Worm (Caenorhabditis elegans) whole organism, midembryonic: Measurements from ENCODE around the gene ZK938.1.

Experiments
- T22C8.4 ChIP-seq: fragments of 200-800 bp; sonication (Bioruptor generic); IDR thresholded peaks from 2 replicates; pipeline ENCODE4 v1.3.6; 2022; ENCODE audit warnings: missing genetic modification characterization, missing compliant biosample characterization
- cog-1 ChIP-seq: sonication (generic microtip); optimal IDR thresholded peaks from 2 replicates; lab custom pipeline; 2016; ENCODE audit warnings: missing genetic modification characterization, missing compliant biosample characterization
- flt-1 ChIP-seq: fragments of 200-800 bp; sonication (Bioruptor generic); IDR thresholded peaks from 2 replicates; pipeline ENCODE4 v1.3.6; 2022; ENCODE audit warnings: missing genetic modification characterization, missing compliant biosample characterization
- klf-2 ChIP-seq: fragments of 200-800 bp; sonication (Bioruptor generic); conservative IDR thresholded peaks from 2 replicates; pipeline ENCODE4 v1.3.6; 2022; ENCODE audit warnings: missing genetic modification reagents, missing genetic modification characterization, missing compliant biosample characterization
- tab-1 ChIP-seq: fragments of 200-800 bp; sonication (Bioruptor generic); IDR thresholded peaks from 2 replicates; pipeline ENCODE4 v1.3.6; 2022; ENCODE audit warnings: missing genetic modification characterization, missing compliant biosample characterization
- ztf-23 ChIP-seq: fragments of 200-800 bp; sonication (Bioruptor generic); IDR thresholded peaks from 2 replicates; pipeline ENCODE4 v1.3.6; 2022; ENCODE audit warnings: missing genetic modification reagents, missing genetic modification characterization, missing compliant biosample characterization
- ztf-29 ChIP-seq: fragments of 200-800 bp; sonication (Bioruptor generic); IDR thresholded peaks from 2 replicates; pipeline ENCODE4 v1.3.6; 2022; ENCODE audit warnings: missing genetic modification reagents, missing genetic modification characterization, missing compliant biosample characterization

DNA sequence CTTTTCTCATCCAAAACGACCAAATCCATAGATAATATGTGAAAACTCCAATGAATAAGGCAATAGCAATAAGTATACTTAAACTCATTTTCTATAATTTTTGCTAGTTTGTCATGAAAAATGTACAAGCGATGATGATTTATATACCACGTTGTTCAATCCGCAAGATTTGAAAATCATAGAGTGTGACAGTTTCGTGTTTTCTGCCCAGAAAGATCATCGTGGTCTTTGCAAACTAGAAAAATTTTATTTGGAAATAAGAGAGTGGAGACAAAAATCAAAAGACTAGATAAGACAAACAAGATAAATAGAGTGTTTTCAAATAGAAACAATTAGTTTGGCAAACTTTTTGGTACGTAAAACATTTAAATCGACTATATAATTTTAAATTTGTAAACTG, 36.0 kb upstream of the ZK938.1 start, which contains the start of gene cyp-13A3:
- TF ChIP-seq T22C8.4 (no peak), klf-2 (no peak), flt-1 (no peak), tab-1 (no peak), ztf-23 (GFP tag; lab: Robert Waterston, UW) (no peak), ztf-29 (no peak), cog-1 (tag; lab: Kevin White, UChicago) (no peak)
